Worm (Caenorhabditis elegans) whole organism, late embryonic: ENCODE measurements around the gene fbxa-174.

Source experiments
- C08G9.2 ChIP-seq: sonication (generic microtip); optimal IDR thresholded peaks from 2 replicates; lab custom pipeline; 2016; ENCODE audit warnings: mild to moderate bottlenecking, missing genetic modification characterization, moderate library complexity, missing compliant biosample characterization
- F13H6.1 ChIP-seq: sonication (generic microtip); optimal IDR thresholded peaks from 2 replicates; lab custom pipeline; 2016; ENCODE audit warnings: missing genetic modification characterization, missing compliant biosample characterization
- K02D7.2 ChIP-seq: sonication (generic microtip); optimal IDR thresholded peaks from 2 replicates; lab custom pipeline; 2017; ENCODE audit warnings: mild to moderate bottlenecking, missing genetic modification characterization, missing compliant biosample characterization
- Y22D7AL.16 ChIP-seq: sonication (generic microtip); optimal IDR thresholded peaks from 2 replicates; lab custom pipeline; 2016; ENCODE audit warnings: missing genetic modification characterization, missing compliant biosample characterization
- ama-1 ChIP-seq: fragments of 150-350 bp; optimal IDR thresholded peaks from 2 replicates; lab custom pipeline; 2014
- ceh-14 ChIP-seq: sonication (generic microtip); optimal IDR thresholded peaks from 2 replicates; lab custom pipeline; 2016; ENCODE audit warnings: missing genotype, missing genetic modification characterization, missing compliant biosample characterization
- ceh-19 ChIP-seq: fragments of 200-800 bp; sonication (Bioruptor generic); optimal IDR thresholded peaks from 2 replicates; lab custom pipeline; 2018; ENCODE audit warnings: mild to moderate bottlenecking, missing genetic modification characterization, missing compliant biosample characterization
- ceh-2 ChIP-seq: sonication (generic microtip); optimal IDR thresholded peaks from 2 replicates; lab custom pipeline; 2016; ENCODE audit warnings: missing genotype, missing genetic modification characterization, missing compliant biosample characterization
- ceh-24 ChIP-seq: sonication (generic microtip); optimal IDR thresholded peaks from 2 replicates; lab custom pipeline; 2016; ENCODE audit warnings: mild to moderate bottlenecking, missing genetic modification characterization, missing compliant biosample characterization
- ceh-31 ChIP-seq: sonication (generic microtip); optimal IDR thresholded peaks from 2 replicates; lab custom pipeline; 2016; ENCODE audit warnings: missing genetic modification characterization, missing compliant biosample characterization
- ceh-45 ChIP-seq: fragments of 200-800 bp; sonication (Bioruptor generic); IDR thresholded peaks from 2 replicates; pipeline ENCODE4 v1.3.6; 2022; ENCODE audit warnings: missing genetic modification reagents, missing genetic modification characterization, missing compliant biosample characterization
- ceh-48 ChIP-seq: sonication (generic microtip); optimal IDR thresholded peaks from 2 replicates; lab custom pipeline; 2016; ENCODE audit warnings: missing genetic modification characterization, inconsistent platforms, missing compliant biosample characterization
- ceh-9 ChIP-seq: sonication (generic microtip); optimal IDR thresholded peaks from 2 replicates; lab custom pipeline; 2016; ENCODE audit warnings: mild to moderate bottlenecking, missing genetic modification characterization, inconsistent platforms, missing compliant biosample characterization
- dmd-4 ChIP-seq: sonication (generic microtip); optimal IDR thresholded peaks from 2 replicates; lab custom pipeline; 2016; ENCODE audit warnings: borderline replicate concordance, missing genetic modification characterization, missing compliant biosample characterization
- dve-1 ChIP-seq: sonication (generic microtip); optimal IDR thresholded peaks from 2 replicates; lab custom pipeline; 2017; ENCODE audit warnings: antibody characterized with exemption, mild to moderate bottlenecking, missing genetic modification characterization, missing compliant biosample characterization
- elt-2 ChIP-seq: sonication (generic microtip); optimal IDR thresholded peaks from 2 replicates; lab custom pipeline; 2016; ENCODE audit warnings: missing genetic modification reagents, missing genetic modification characterization, missing compliant biosample characterization
- eyg-1 ChIP-seq: sonication (generic microtip); optimal IDR thresholded peaks from 2 replicates; lab custom pipeline; 2016; ENCODE audit warnings: missing genotype, missing genetic modification characterization, missing compliant biosample characterization
- fax-1 ChIP-seq: sonication (generic microtip); optimal IDR thresholded peaks from 2 replicates; lab custom pipeline; 2016; ENCODE audit warnings: missing genotype, missing genetic modification characterization, missing compliant biosample characterization
- fkh-10 ChIP-seq: fragments of 150-350 bp; optimal IDR thresholded peaks from 2 replicates; lab custom pipeline; 2014; ENCODE audit warnings: missing biosample characterization, missing genetic modification reagents, missing genetic modification characterization
- hlh-13 ChIP-seq: fragments of 200-800 bp; sonication (Bioruptor generic); optimal IDR thresholded peaks from 2 replicates; lab custom pipeline; 2018; ENCODE audit warnings: mild to moderate bottlenecking, missing genetic modification characterization, missing compliant biosample characterization
- hlh-6 ChIP-seq: sonication (generic microtip); optimal IDR thresholded peaks from 2 replicates; lab custom pipeline; 2016; ENCODE audit warnings: missing genotype, missing genetic modification characterization, missing compliant biosample characterization
- hlh-8 ChIP-seq: sonication (generic microtip); optimal IDR thresholded peaks from 2 replicates; lab custom pipeline; 2016; ENCODE audit warnings: missing genotype, missing genetic modification characterization, missing compliant biosample characterization
- lim-6 ChIP-seq: sonication (generic microtip); optimal IDR thresholded peaks from 2 replicates; lab custom pipeline; 2016; ENCODE audit warnings: missing genetic modification characterization, missing compliant biosample characterization
- lin-11 ChIP-seq: fragments of 200-800 bp; sonication (Bioruptor generic); optimal IDR thresholded peaks from 2 replicates; lab custom pipeline; 2018; ENCODE audit warnings: mild to moderate bottlenecking, missing genetic modification characterization, missing compliant biosample characterization
- madf-2 ChIP-seq: sonication (generic microtip); optimal IDR thresholded peaks from 2 replicates; lab custom pipeline; 2017; ENCODE audit warnings: missing genetic modification characterization, missing compliant biosample characterization
- mec-3 ChIP-seq: sonication (generic microtip); optimal IDR thresholded peaks from 2 replicates; lab custom pipeline; 2016; ENCODE audit warnings: borderline replicate concordance, missing genetic modification characterization, missing compliant biosample characterization
- nhr-11 ChIP-seq: fragments of 150-350 bp; optimal IDR thresholded peaks from 2 replicates; lab custom pipeline; 2014; ENCODE audit warnings: missing biosample characterization, missing genetic modification characterization
- npax-4 ChIP-seq: sonication (generic microtip); optimal IDR thresholded peaks from 2 replicates; lab custom pipeline; 2016; ENCODE audit warnings: missing genetic modification characterization, missing compliant biosample characterization
- odd-2 ChIP-seq: sonication (generic microtip); optimal IDR thresholded peaks from 2 replicates; lab custom pipeline; 2017; ENCODE audit warnings: antibody characterized with exemption, mild to moderate bottlenecking, missing genetic modification characterization, missing compliant biosample characterization
- pat-9 ChIP-seq: fragments of 200-800 bp; sonication (Bioruptor generic); optimal IDR thresholded peaks from 2 replicates; lab custom pipeline; 2018; ENCODE audit warnings: mild to moderate bottlenecking, missing genetic modification characterization, moderate library complexity, missing compliant biosample characterization
- pax-1 ChIP-seq: fragments of 150-350 bp; optimal IDR thresholded peaks from 2 replicates; lab custom pipeline; 2014; ENCODE audit warnings: missing biosample characterization, missing genetic modification characterization
- pros-1 ChIP-seq: fragments of 150-350 bp; optimal IDR thresholded peaks from 2 replicates; lab custom pipeline; 2014; ENCODE audit warnings: missing biosample characterization, missing genetic modification reagents, missing genetic modification characterization
- sdc-2 ChIP-seq: sonication (generic microtip); optimal IDR thresholded peaks from 2 replicates; lab custom pipeline; 2016; ENCODE audit warnings: missing genotype, missing genetic modification characterization, missing compliant biosample characterization
- sox-2 ChIP-seq: fragments of 200-800 bp; sonication (Bioruptor generic); IDR thresholded peaks from 2 replicates; pipeline ENCODE4 v1.3.6; 2022; ENCODE audit warnings: missing genetic modification reagents, missing genetic modification characterization, missing compliant biosample characterization
- sox-4 ChIP-seq: sonication (generic microtip); optimal IDR thresholded peaks from 2 replicates; lab custom pipeline; 2017; ENCODE audit warnings: mild to moderate bottlenecking, missing genetic modification characterization, inconsistent platforms, missing compliant biosample characterization
- ttx-3 ChIP-seq: sonication (generic microtip); optimal IDR thresholded peaks from 2 replicates; lab custom pipeline; 2016; ENCODE audit warnings: missing genetic modification reagents, missing genetic modification characterization, missing compliant biosample characterization
- unc-3 ChIP-seq, 2 experiments: fragments of 200-800 bp in 1 of 2; sonication (Bioruptor generic) in 1 of 2; sonication (generic microtip) in 1 of 2; conservative IDR thresholded peaks in 1 of 2; optimal IDR thresholded peaks in 1 of 2; 2 replicates each; pipeline versions ENCODE4 v1.3.6 to Lab custom; 2016 to 2022; ENCODE audit warnings: missing compliant biosample characterization in 2 of 2, missing genetic modification characterization in 2 of 2, missing genetic modification reagents in 1 of 2

fbxa-174 gene

ce11 chrV:17540295-17540694, 18.0 kb downstream of the fbxa-174 start, which contains the start of gene srz-25:
Gene srz-25, plus strand, starts transcription at chrV:17540595.
- TF ChIP-seq C08G9.2 (tag; lab: Kevin White, UChicago) = no peak
- no peak for TF ChIP-seq dve-1
- TF ChIP-seq Y22D7AL.16 (tag; lab: Kevin White, UChicago) = no peak
- TF ChIP-seq lin-11 (tag; lab: Kevin White, UChicago) = no peak
- no peak for TF ChIP-seq madf-2 (tag; lab: Kevin White, UChicago)
- no peak for TF ChIP-seq hlh-13 (GFP tag; lab: Kevin White, UChicago)
- no peak for TF ChIP-seq ceh-14
- TF ChIP-seq hlh-8 = no peak
- TF ChIP-seq mec-3 (tag; lab: Kevin White, UChicago) = no peak
- no peak for TF ChIP-seq ceh-31 (tag; lab: Kevin White, UChicago)
- no peak for TF ChIP-seq elt-2 (tag; lab: Kevin White, UChicago)
- TF ChIP-seq ama-1 = no peak
- TF ChIP-seq ceh-48 (tag; lab: Kevin White, UChicago) = no peak
- TF ChIP-seq ceh-45 = no peak
- no peak for TF ChIP-seq ceh-9 (tag; lab: Kevin White, UChicago)
- no peak for TF ChIP-seq pat-9 (tag; lab: Kevin White, UChicago)
- no peak for TF ChIP-seq pros-1 (tag; lab: Kevin White, UChicago)
- TF ChIP-seq, all 69 proteins: peak for 0

ce11 chrV:17539289-17539688, 19.0 kb downstream of the fbxa-174 start:
- TF ChIP-seq fax-1 (no peak), unc-3 (GFP tag; conservative IDR thresholded peaks at IDR 0.05; lab: Robert Waterston, UW) (no peak), unc-3 (tag; optimal IDR thresholded peaks at IDR 0.05; lab: Kevin White, UChicago) (no peak), lim-6 (tag; lab: Kevin White, UChicago) (no peak), ceh-48 (tag; lab: Kevin White, UChicago) (peak; percentile 37), elt-2 (tag; lab: Kevin White, UChicago) (no peak)

- TF ChIP-seq ceh-19 (GFP tag; lab: Kevin White, UChicago) (no peak), mec-3 (tag; lab: Kevin White, UChicago) (no peak), odd-2 (tag; lab: Kevin White, UChicago) (no peak), ceh-45 (no peak), ceh-24 (tag; lab: Kevin White, UChicago) (no peak), hlh-13 (GFP tag; lab: Kevin White, UChicago) (no peak), C08G9.2 (tag; lab: Kevin White, UChicago) (no peak), sox-4 (no peak), hlh-6 (tag; lab: Kevin White, UChicago) (no peak), madf-2 (tag; lab: Kevin White, UChicago) (no peak), nhr-11 (tag; lab: Kevin White, UChicago) (no peak), hlh-8 (no peak), K02D7.2 (tag; lab: Kevin White, UChicago) (no peak), sox-2 (GFP tag; lab: Robert Waterston, UW) (no peak), sdc-2 (tag; lab: Kevin White, UChicago) (no peak)
- TF ChIP-seq, all 69 proteins: peak for 0
Measured at ce11 chrV:17538279-17538896, 19.9 kb downstream of the fbxa-174 start, which contains the start of gene C18D4.6. Gene C18D4.6, minus strand, starts transcription at chrV:17538375.

- no peak for TF ChIP-seq npax-4 (tag; lab: Kevin White, UChicago)
- no peak for TF ChIP-seq elt-2 (tag; lab: Kevin White, UChicago)
- TF ChIP-seq F13H6.1 = no peak
- no peak for TF ChIP-seq ceh-48 (tag; lab: Kevin White, UChicago)
- no peak for TF ChIP-seq ttx-3 (tag; lab: Kevin White, UChicago)
- no peak for TF ChIP-seq fkh-10 (GFP tag; lab: Kevin White, UChicago)
- TF ChIP-seq eyg-1 (tag; lab: Kevin White, UChicago) = no peak
- no peak for TF ChIP-seq fax-1
- no peak for TF ChIP-seq dmd-4
- TF ChIP-seq ceh-14 = no peak
- TF ChIP-seq pax-1 (tag; lab: Kevin White, UChicago) = no peak
- no peak for TF ChIP-seq ceh-2 (tag; lab: Kevin White, UChicago)
- no peak for TF ChIP-seq lim-6 (tag; lab: Kevin White, UChicago)
- TF ChIP-seq unc-3 (GFP tag; conservative IDR thresholded peaks at IDR 0.05; lab: Robert Waterston, UW) = no peak
- no peak for TF ChIP-seq unc-3 (tag; optimal IDR thresholded peaks at IDR 0.05; lab: Kevin White, UChicago)
Measured at ce11 chrV:17533200-17533599, 25.1 kb downstream of the fbxa-174 start.
